ENCODE assay signal across 3 fruit fly cellular contexts in the genomic region with DNA sequence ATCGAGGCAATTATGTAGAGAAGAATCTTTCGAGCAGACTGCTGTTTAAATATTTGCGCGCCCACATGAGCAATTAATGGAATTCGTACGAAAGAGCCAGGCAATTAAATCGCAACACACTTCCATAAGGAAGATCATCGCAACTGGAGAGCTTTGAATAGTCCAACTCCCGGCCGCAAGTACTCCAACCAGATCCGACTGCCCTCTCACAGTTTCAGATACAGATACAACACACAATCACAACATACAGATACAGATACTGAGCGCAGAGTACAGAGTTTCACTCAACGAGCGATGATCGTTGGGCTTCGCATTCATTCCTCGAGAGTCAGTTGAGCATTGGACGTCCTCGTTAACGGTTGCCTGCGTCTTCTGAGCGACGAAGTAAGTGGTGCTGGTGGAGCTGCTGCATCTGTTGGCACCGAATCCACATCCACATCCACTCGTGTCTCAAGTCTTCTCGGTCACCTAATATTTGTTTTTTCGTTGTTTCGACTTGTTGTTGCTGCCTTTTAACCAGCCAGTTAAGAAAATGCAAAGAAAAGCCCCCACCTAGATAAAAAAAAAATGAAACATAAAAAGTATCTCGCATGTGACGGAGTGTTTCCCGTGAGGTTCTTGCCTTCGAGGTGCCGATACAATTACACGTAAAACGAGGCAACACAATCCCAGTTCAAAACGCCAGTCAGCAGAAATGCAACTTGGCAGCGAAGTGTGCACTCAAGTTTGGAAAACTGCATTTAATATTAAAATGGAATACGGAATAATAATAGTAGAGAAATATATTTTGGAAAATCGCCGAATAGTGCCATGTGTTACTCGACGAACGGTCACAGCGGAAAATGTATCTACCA.
TF ChIP-seq lines count a peak whose summit lies in the region.

A gene (plus strand): TSS at position 326 of the 854 bp plus-strand sequence.

TF ChIP-seq in whole organism, embryonic, 481 proteins besides CTCF, POLR2A, EP300 and RAD21 (continued from another document and continues in another):
- TF ChIP-seq cad (GFP tag; optimal IDR thresholded peaks at IDR 0.05; lab: Kevin White, UChicago) (no peak), CG7556 (GFP tag; optimal IDR thresholded peaks at IDR 0.05; lab: Kevin White, UChicago) (no peak), CG17361 (GFP tag; IDR thresholded peaks at IDR 0.05; lab: Robert Waterston, UW) (no peak; the same call in 2 of the 3 replicates), CG10959 (GFP tag; IDR thresholded peaks at IDR 0.05; lab: Robert Waterston, UW) (no peak), Stat92E (GFP tag; optimal IDR thresholded peaks at IDR 0.05; lab: Kevin White, UChicago) (no peak), CG10979 (tag; optimal IDR thresholded peaks at IDR 0.05; lab: Kevin White, UChicago) (no peak), CG18764 (GFP tag; optimal IDR thresholded peaks at IDR 0.05; lab: Kevin White, UChicago) (no peak), kay (GFP tag; optimal IDR thresholded peaks at IDR 0.05; lab: Kevin White, UChicago) (no peak), rib (GFP tag; IDR thresholded peaks at IDR 0.05; lab: Robert Waterston, UW) (no peak), nmo (GFP tag; optimal IDR thresholded peaks at IDR 0.05; lab: Kevin White, UChicago) (no peak), CG11093 (GFP tag; IDR thresholded peaks at IDR 0.05; lab: Robert Waterston, UW) (no peak), fru (optimal IDR thresholded peaks at IDR 0.05; lab: Kevin White, UChicago) (no peak), otp (GFP tag; IDR thresholded peaks at IDR 0.05; lab: Robert Waterston, UW) (no peak), ac (GFP tag; optimal IDR thresholded peaks at IDR 0.05; lab: Kevin White, UChicago) (no peak), tup (GFP tag; optimal IDR thresholded peaks at IDR 0.05; lab: Kevin White, UChicago) (no peak), slp2 (GFP tag; optimal IDR thresholded peaks at IDR 0.05; lab: Kevin White, UChicago) (no peak), CG30020 (tag; optimal IDR thresholded peaks at IDR 0.05; lab: Kevin White, UChicago) (no peak), CG3995 (GFP tag; optimal IDR thresholded peaks at IDR 0.05; lab: Kevin White, UChicago) (no peak), sens (GFP tag; lab: Kevin White, UChicago) (no peak), NfI (GFP tag; optimal IDR thresholded peaks at IDR 0.05; lab: Kevin White, UChicago) (no peak), hth (optimal IDR thresholded peaks at IDR 0.05; lab: Kevin White, UChicago) (no peak), cato (GFP tag; optimal IDR thresholded peaks at IDR 0.05; lab: Kevin White, UChicago; ENCODE audit: borderline replicate concordance) (no peak), CG18011 (GFP tag; optimal IDR thresholded peaks at IDR 0.05; lab: Kevin White, UChicago) (no peak), CoRest (tag; optimal IDR thresholded peaks at IDR 0.05; lab: Kevin White, UChicago) (no peak), twi (tag; optimal IDR thresholded peaks at IDR 0.05; lab: Kevin White, UChicago) (no peak), crol (GFP tag; IDR thresholded peaks at IDR 0.05; lab: Robert Waterston, UW) (no peak), fd102C (GFP tag; optimal IDR thresholded peaks at IDR 0.05; lab: Kevin White, UChicago) (peak; percentile 14), Bdp1 (GFP tag; optimal IDR thresholded peaks at IDR 0.05; lab: Kevin White, UChicago) (no peak), pita (GFP tag; optimal IDR thresholded peaks at IDR 0.05; lab: Kevin White, UChicago) (no peak), CG11085 (GFP tag; IDR thresholded peaks at IDR 0.05; lab: Robert Waterston, UW) (no peak), stc (GFP tag; IDR thresholded peaks at IDR 0.05; lab: Robert Waterston, UW) (no peak), sima (GFP tag; optimal IDR thresholded peaks at IDR 0.05; lab: Kevin White, UChicago) (no peak), CG5953 (GFP tag; IDR thresholded peaks at IDR 0.05; lab: Robert Waterston, UW) (no peak), Dek (tag; optimal IDR thresholded peaks at IDR 0.05; lab: Kevin White, UChicago) (no peak), ERR (GFP tag; optimal IDR thresholded peaks at IDR 0.05; lab: Kevin White, UChicago) (no peak), sqz (GFP tag; optimal IDR thresholded peaks at IDR 0.05; lab: Kevin White, UChicago) (peak; percentile 23), CG6272 (GFP tag; IDR thresholded peaks at IDR 0.05; lab: Robert Waterston, UW) (no peak), CG4424 (GFP tag; optimal IDR thresholded peaks at IDR 0.05; lab: Kevin White, UChicago) (no peak), ara (GFP tag; IDR thresholded peaks at IDR 0.05; lab: Robert Waterston, UW) (0 out of 2 replicates have a peak, but pooled peaks have one; percentile 29), Hr3 (GFP tag; optimal IDR thresholded peaks at IDR 0.05; lab: Kevin White, UChicago) (no peak), slou (GFP tag; optimal IDR thresholded peaks at IDR 0.05; lab: Kevin White, UChicago) (no peak), CrebB (tag; optimal IDR thresholded peaks at IDR 0.05; lab: Kevin White, UChicago) (peak; percentile 64), CG2199 (GFP tag; IDR thresholded peaks at IDR 0.05; lab: Robert Waterston, UW) (peak; percentile 52; the same call in 1 of the 3 replicates)

TF ChIP-seq in whole organism, prepupa, 60 proteins besides CTCF, POLR2A, EP300 and RAD21 (continued from another document):
- TF ChIP-seq CG6163 (GFP tag; IDR thresholded peaks at IDR 0.05; lab: Robert Waterston, UW) (peak; percentile 56; the same call in 2 of the 3 replicates), CG31627 (GFP tag; optimal IDR thresholded peaks at IDR 0.05; lab: Kevin White, UChicago) (no peak), cyc (GFP tag; optimal IDR thresholded peaks at IDR 0.05; lab: Kevin White, UChicago) (no peak), topi (GFP tag; optimal IDR thresholded peaks at IDR 0.05; lab: Kevin White, UChicago) (no peak), fd59A (GFP tag; optimal IDR thresholded peaks at IDR 0.05; lab: Kevin White, UChicago) (no peak), CG6854 (GFP tag; optimal IDR thresholded peaks at IDR 0.05; lab: Kevin White, UChicago) (no peak), CG16779 (tag; optimal IDR thresholded peaks at IDR 0.05; lab: Kevin White, UChicago) (peak; percentile 30), Smox (GFP tag; optimal IDR thresholded peaks at IDR 0.05; lab: Kevin White, UChicago) (no peak), Met (GFP tag; optimal IDR thresholded peaks at IDR 0.05; lab: Kevin White, UChicago) (no peak), eg (GFP tag; IDR thresholded peaks at IDR 0.05; lab: Robert Waterston, UW) (peak; percentile 51; the same call in 1 of the 3 replicates), achi (GFP tag; optimal IDR thresholded peaks at IDR 0.05; lab: Kevin White, UChicago) (no peak), CG10631 (GFP tag; optimal IDR thresholded peaks at IDR 0.05; lab: Kevin White, UChicago) (no peak), spab (GFP tag; optimal IDR thresholded peaks at IDR 0.05; lab: Kevin White, UChicago) (no peak), fkh (GFP tag; optimal IDR thresholded peaks at IDR 0.05; lab: Kevin White, UChicago) (peak; percentile 80), dac (GFP tag; optimal IDR thresholded peaks at IDR 0.05; lab: Kevin White, UChicago) (no peak), CG6808 (GFP tag; optimal IDR thresholded peaks at IDR 0.05; lab: Kevin White, UChicago) (peak; percentile 24), Ets21C (GFP tag; optimal IDR thresholded peaks at IDR 0.05; lab: Kevin White, UChicago) (no peak), Sox14 (GFP tag; optimal IDR thresholded peaks at IDR 0.05; lab: Kevin White, UChicago) (no peak), CG3919 (GFP tag; optimal IDR thresholded peaks at IDR 0.05; lab: Kevin White, UChicago) (no peak), salr (GFP tag; optimal IDR thresholded peaks at IDR 0.05; lab: Kevin White, UChicago) (no peak), Eip93F (GFP tag; optimal IDR thresholded peaks at IDR 0.05; lab: Kevin White, UChicago) (no peak), dsx (GFP tag; optimal IDR thresholded peaks at IDR 0.05; lab: Kevin White, UChicago; ENCODE audit: poor library complexity, severe bottlenecking) (peak; percentile 97), CG10669 (GFP tag; optimal IDR thresholded peaks at IDR 0.05; lab: Kevin White, UChicago) (no peak), pdm3 (GFP tag; optimal IDR thresholded peaks at IDR 0.05; lab: Kevin White, UChicago) (no peak), Eip78C (GFP tag; lab: Kevin White, UChicago) (peak; percentile 67), CG9139 (GFP tag; optimal IDR thresholded peaks at IDR 0.05; lab: Kevin White, UChicago) (peak; percentile 27), CG11294 (GFP tag; IDR thresholded peaks at IDR 0.05; lab: Robert Waterston, UW) (no peak), vri (GFP tag; optimal IDR thresholded peaks at IDR 0.05; lab: Kevin White, UChicago) (peak; percentile 15), esn (GFP tag; optimal IDR thresholded peaks at IDR 0.05; lab: Kevin White, UChicago) (peak; percentile 8), ss (GFP tag; optimal IDR thresholded peaks at IDR 0.05; lab: Kevin White, UChicago) (peak; percentile 12 to 53), acj6 (GFP tag; optimal IDR thresholded peaks at IDR 0.05; lab: Kevin White, UChicago) (no peak), CG6276 (GFP tag; optimal IDR thresholded peaks at IDR 0.05; lab: Kevin White, UChicago) (no peak), net (GFP tag; optimal IDR thresholded peaks at IDR 0.05; lab: Kevin White, UChicago) (peak; percentile 12), CG8319 (GFP tag; optimal IDR thresholded peaks at IDR 0.05; lab: Kevin White, UChicago) (no peak), CG11902 (GFP tag; optimal IDR thresholded peaks at IDR 0.05; lab: Kevin White, UChicago) (no peak), CG11762 (GFP tag; optimal IDR thresholded peaks at IDR 0.05; lab: Kevin White, UChicago; ENCODE audit: insufficient read depth) (no peak), Sox15 (GFP tag; optimal IDR thresholded peaks at IDR 0.05; lab: Kevin White, UChicago) (no peak), CG8632 (GFP tag; optimal IDR thresholded peaks at IDR 0.05; lab: Kevin White, UChicago) (no peak), Blimp-1 (GFP tag; optimal IDR thresholded peaks at IDR 0.05; lab: Kevin White, UChicago) (peak; percentile 52), Gug (GFP tag; IDR thresholded peaks at IDR 0.05; lab: Robert Waterston, UW) (no peak), CG1621 (tag; optimal IDR thresholded peaks at IDR 0.05; lab: Kevin White, UChicago) (peak; percentile 39)

TF ChIP-seq in whole organism, wandering third instar larva, 38 proteins besides CTCF, POLR2A, EP300 and RAD21 (continued from another document):
- TF ChIP-seq Mio (GFP tag; optimal IDR thresholded peaks at IDR 0.05; lab: Kevin White, UChicago): no peak
- no peak for TF ChIP-seq jim (GFP tag; optimal IDR thresholded peaks at IDR 0.05; lab: Kevin White, UChicago)
- no peak for TF ChIP-seq pan (optimal IDR thresholded peaks at IDR 0.05; lab: Kevin White, UChicago)
- no peak for TF ChIP-seq Sp1 (GFP tag; optimal IDR thresholded peaks at IDR 0.05; lab: Kevin White, UChicago)
- TF ChIP-seq Rel (GFP tag; optimal IDR thresholded peaks at IDR 0.05; lab: Kevin White, UChicago): no peak
- TF ChIP-seq Rel (tag; optimal IDR thresholded peaks at IDR 0.05; lab: Kevin White, UChicago): peak; percentile 20
- TF ChIP-seq h (GFP tag; optimal IDR thresholded peaks at IDR 0.05; lab: Kevin White, UChicago): peak; percentile 4
- TF ChIP-seq woc (GFP tag; optimal IDR thresholded peaks at IDR 0.05; lab: Kevin White, UChicago): no peak
- TF ChIP-seq HLH106 (tag; optimal IDR thresholded peaks at IDR 0.05; lab: Kevin White, UChicago): no peak
- TF ChIP-seq Hnf4 (GFP tag; optimal IDR thresholded peaks at IDR 0.05; lab: Kevin White, UChicago): no peak
- no peak for TF ChIP-seq Hr78 (GFP tag; optimal IDR thresholded peaks at IDR 0.05; lab: Kevin White, UChicago)
